Worm (Caenorhabditis elegans): Measurements from ENCODE around the gene sas-5.

Gene sas-5

ce11 chrV:11593888-11594287 is 16.6 kb upstream of the sas-5 start:
- TF ChIP-seq Y79H2A.3 (GFP tag; conservative IDR thresholded peaks at IDR 0.05) (no peak), F10E7.11 (tag; optimal IDR thresholded peaks at IDR 0.05) (no peak)

- TF ChIP-seq rec-8 (tag; optimal IDR thresholded peaks at IDR 0.05) (no peak), F55B11.4 (tag; optimal IDR thresholded peaks at IDR 0.05; ENCODE audit: borderline replicate concordance, insufficient read depth) (no peak), madf-6 (GFP tag; IDR thresholded peaks at IDR 0.05) (no peak), nfyb-1 (GFP tag; IDR thresholded peaks at IDR 0.05) (no peak), zim-3 (tag; optimal IDR thresholded peaks at IDR 0.05) (no peak), aptf-2 (GFP tag; conservative IDR thresholded peaks at IDR 0.05) (no peak), ceh-40 (GFP tag; IDR thresholded peaks at IDR 0.05) (no peak), F10E7.11 (tag; optimal IDR thresholded peaks at IDR 0.05) (no peak), fkh-3 (tag; optimal IDR thresholded peaks at IDR 0.05) (no peak), F23B12.7 (tag; optimal IDR thresholded peaks at IDR 0.05; ENCODE audit: insufficient read depth) (no peak), mxl-1 (tag; optimal IDR thresholded peaks at IDR 0.05) (no peak), K11D2.4 (GFP tag; IDR thresholded peaks at IDR 0.05) (no peak)
Observed at ce11 chrV:11598807-11599206, 11.7 kb upstream of the sas-5 start, which contains the start of gene srx-84. TSS of gene srx-84 (plus strand) at chrV:11599107.

- TF ChIP-seq F55B11.4 (tag; optimal IDR thresholded peaks at IDR 0.05; ENCODE audit: borderline replicate concordance, insufficient read depth) (no peak), hmg-1.2 (GFP tag; IDR thresholded peaks at IDR 0.05) (no peak), B0035.1 (tag; optimal IDR thresholded peaks at IDR 0.05) (no peak), F37B4.10 (GFP tag; IDR thresholded peaks at IDR 0.05) (no peak), ztf-3 (GFP tag; optimal IDR thresholded peaks at IDR 0.05) (no peak)
Observed at ce11 chrV:11600800-11601199, 9.7 kb upstream of the sas-5 start, which contains the start of gene F35B12.9. TSS of gene F35B12.9 (plus strand) at chrV:11601171.

- TF ChIP-seq nhr-80 (tag; optimal IDR thresholded peaks at IDR 0.05) (peak; percentile 19), B0019.2 (GFP tag; conservative IDR thresholded peaks at IDR 0.05) (no peak), atf-7 (tag; optimal IDR thresholded peaks at IDR 0.05) (no peak), snpc-1.1 (tag; optimal IDR thresholded peaks at IDR 0.05; ENCODE audit: insufficient read depth) (no peak), somi-1 (GFP tag; optimal IDR thresholded peaks at IDR 0.05) (no peak)
Observed at ce11 chrV:11604484-11604883, 6.1 kb upstream of the sas-5 start, which contains the start of gene dhs-20. TSS of gene dhs-20 (minus strand) at chrV:11604563.

- TF ChIP-seq F23B12.7 (tag; optimal IDR thresholded peaks at IDR 0.05; ENCODE audit: insufficient read depth): no peak
- no peak for TF ChIP-seq nfya-1 (tag; optimal IDR thresholded peaks at IDR 0.05; ENCODE audit: borderline replicate concordance, insufficient read depth)
- TF ChIP-seq aptf-3 (GFP tag; IDR thresholded peaks at IDR 0.05): no peak
- no peak for TF ChIP-seq C17E4.6 (GFP tag; IDR thresholded peaks at IDR 0.05)
- TF ChIP-seq lir-1 (GFP tag; conservative IDR thresholded peaks at IDR 0.05): no peak
Observed at ce11 chrV:11605227-11605626, 5.3 kb upstream of the sas-5 start.

- TF ChIP-seq F52B5.7 (tag; optimal IDR thresholded peaks at IDR 0.05) (no peak), ztf-28 (GFP tag; IDR thresholded peaks at IDR 0.05) (no peak), mel-28 (tag; optimal IDR thresholded peaks at IDR 0.05; ENCODE audit: borderline replicate concordance) (no peak), zim-3 (tag; optimal IDR thresholded peaks at IDR 0.05) (no peak), sea-2 (GFP tag; IDR thresholded peaks at IDR 0.05) (no peak), tlf-1 (GFP tag; optimal IDR thresholded peaks at IDR 0.05) (no peak), nhr-80 (tag; optimal IDR thresholded peaks at IDR 0.05) (no peak), Y79H2A.3 (GFP tag; conservative IDR thresholded peaks at IDR 0.05) (no peak), akir-1 (GFP tag; optimal IDR thresholded peaks at IDR 0.05) (no peak), xnd-1 (tag; optimal IDR thresholded peaks at IDR 0.05) (no peak), somi-1 (GFP tag; optimal IDR thresholded peaks at IDR 0.05) (no peak)
Observed at ce11 chrV:11606424-11606823, 4.1 kb upstream of the sas-5 start, which contains the start of gene idpp-16. TSS of gene idpp-16 (minus strand) at chrV:11606524.
